Fruit fly (Drosophila melanogaster) whole organism, wandering third instar larva: ENCODE measurements around the gene CDK2AP1.

Experiments
- CG9705 ChIP-seq: fragments of 200-800 bp; sonication (Bioruptor generic); optimal IDR thresholded peaks from 2 replicates; lab custom pipeline; 2018; ENCODE audit warnings: missing biosample characterization, mild to moderate bottlenecking, missing genetic modification characterization
- Dfd ChIP-seq: fragments of >200 bp; optimal IDR thresholded peaks from 2 replicates; lab custom pipeline; 2017; ENCODE audit warnings: missing biosample characterization, missing genetic modification characterization
- Dif ChIP-seq: fragments of 200-275, 200-300 bp; sonication (Bioruptor generic); optimal IDR thresholded peaks from 2 replicates; lab custom pipeline; 2018; ENCODE audit warnings: missing biosample characterization, missing genetic modification characterization; ENCODE audit not compliant: partially characterized antibody
- HLH106 ChIP-seq: fragments of 200-800 bp; optimal IDR thresholded peaks from 3 replicates; lab custom pipeline; 2019; ENCODE audit warnings: missing biosample characterization, mild to moderate bottlenecking, missing genetic modification characterization, moderate library complexity
- Hnf4 ChIP-seq: fragments of 200-800 bp; sonication (Bioruptor generic); optimal IDR thresholded peaks from 2 replicates; lab custom pipeline; 2016; ENCODE audit warnings: missing biosample characterization, mild to moderate bottlenecking, missing genetic modification characterization
- Hr83 ChIP-seq: fragments of 200-300 bp; sonication (Bioruptor generic); optimal IDR thresholded peaks from 2 replicates; lab custom pipeline; 2016; ENCODE audit warnings: missing biosample characterization, mild to moderate bottlenecking, missing genetic modification characterization, moderate library complexity; ENCODE audit not compliant: poor library complexity, severe bottlenecking
- Jra ChIP-seq: sonication (Bioruptor generic); optimal IDR thresholded peaks from 2 replicates; lab custom pipeline; 2016; ENCODE audit warnings: missing biosample characterization, missing genetic modification characterization
- Mio ChIP-seq: sonication (Bioruptor generic); optimal IDR thresholded peaks from 2 replicates; lab custom pipeline; 2016; ENCODE audit warnings: missing biosample characterization, missing genetic modification characterization
- Myc ChIP-seq: fragments of >200 bp; optimal IDR thresholded peaks from 2 replicates; lab custom pipeline; 2017
- OdsH ChIP-seq: fragments of 200-800 bp; sonication (Bioruptor generic); optimal IDR thresholded peaks from 2 replicates; lab custom pipeline; 2016; ENCODE audit warnings: missing biosample characterization, mild to moderate bottlenecking, missing genetic modification characterization
- Rel ChIP-seq, 2 experiments: fragments of 200-800 bp; sonication (Bioruptor generic) in 1 of 2; optimal IDR thresholded peaks; 2 replicates in 1 of 2; 3 replicates in 1 of 2; lab custom pipeline; 2016 to 2019; ENCODE audit warnings: mild to moderate bottlenecking in 2 of 2, missing biosample characterization in 2 of 2, missing genetic modification characterization in 2 of 2, moderate library complexity in 1 of 2
- Sp1 ChIP-seq: fragments of 200-800 bp; sonication (Bioruptor generic); optimal IDR thresholded peaks from 3 replicates; lab custom pipeline; 2019; ENCODE audit warnings: missing biosample characterization, mild to moderate bottlenecking, missing genetic modification characterization, moderate library complexity
- Vsx2 ChIP-seq: fragments of 200-300, 225-300 bp; sonication (Bioruptor generic); optimal IDR thresholded peaks from 2 replicates; lab custom pipeline; 2018; ENCODE audit warnings: missing biosample characterization, missing genetic modification characterization; ENCODE audit not compliant: partially characterized antibody
- br ChIP-seq: fragments of 200-800 bp; sonication (Bioruptor generic); optimal IDR thresholded peaks from 2 replicates; lab custom pipeline; 2016; ENCODE audit warnings: missing biosample characterization, missing genetic modification characterization
- brk ChIP-seq: fragments of 200-800 bp; sonication (Bioruptor generic); optimal IDR thresholded peaks from 2 replicates; lab custom pipeline; 2016; ENCODE audit warnings: missing biosample characterization, mild to moderate bottlenecking, missing genetic modification characterization
- dl ChIP-seq, 2 experiments: fragments of 175-275, 200-275 bp in 1 of 2; fragments of 200-275 bp in 1 of 2; sonication (Bioruptor generic); optimal IDR thresholded peaks; lab custom pipeline; 2018; ENCODE audit warnings: mild to moderate bottlenecking in 2 of 2, missing biosample characterization in 2 of 2, missing genetic modification characterization in 2 of 2, moderate library complexity in 2 of 2; ENCODE audit not compliant: partially characterized antibody in 2 of 2, insufficient read depth in 1 of 2
- ey ChIP-seq: fragments of 200-800 bp; sonication (Bioruptor generic); optimal IDR thresholded peaks from 2 replicates; lab custom pipeline; 2016; ENCODE audit warnings: missing biosample characterization, missing genetic modification characterization
- foxo ChIP-seq, 2 experiments: fragments of 200-800 bp; sonication (Bioruptor generic); optimal IDR thresholded peaks; 2 replicates in 1 of 2; 3 replicates in 1 of 2; lab custom pipeline; 2016 to 2017; ENCODE audit warnings: missing biosample characterization in 2 of 2, missing genetic modification characterization in 2 of 2
- fru ChIP-seq: fragments of 200-800 bp; sonication (Bioruptor generic); optimal IDR thresholded peaks from 3 replicates; lab custom pipeline; 2016; ENCODE audit warnings: missing biosample characterization, mild to moderate bottlenecking, missing genetic modification characterization
- h ChIP-seq: fragments of 200-800 bp; sonication (Bioruptor generic); optimal IDR thresholded peaks from 3 replicates; lab custom pipeline; 2016; ENCODE audit warnings: missing biosample characterization, mild to moderate bottlenecking, missing genetic modification characterization
- lola ChIP-seq: fragments of >200 bp; optimal IDR thresholded peaks from 2 replicates; lab custom pipeline; 2017; ENCODE audit warnings: missing biosample characterization, missing genetic modification characterization
- pan ChIP-seq: fragments of >200 bp; optimal IDR thresholded peaks from 2 replicates; lab custom pipeline; 2017
- psq ChIP-seq: fragments of 200-800 bp; sonication (Bioruptor generic); optimal IDR thresholded peaks from 3 replicates; lab custom pipeline; 2017; ENCODE audit warnings: missing biosample characterization, mild to moderate bottlenecking, missing genetic modification characterization, moderate library complexity
- rgr ChIP-seq: fragments of 200-800 bp; sonication (Bioruptor generic); optimal IDR thresholded peaks from 3 replicates; lab custom pipeline; 2016; ENCODE audit warnings: missing biosample characterization, mild to moderate bottlenecking, missing genetic modification characterization
- sage ChIP-seq: fragments of 200-800 bp; sonication (Bioruptor generic); optimal IDR thresholded peaks from 2 replicates; lab custom pipeline; 2016; ENCODE audit warnings: missing biosample characterization, mild to moderate bottlenecking, missing genetic modification characterization
- sv ChIP-seq: fragments of 200-800 bp; sonication (Bioruptor generic); optimal IDR thresholded peaks from 3 replicates; lab custom pipeline; 2016; ENCODE audit warnings: missing biosample characterization, missing genetic modification characterization
- tai ChIP-seq: sonication (Bioruptor generic); optimal IDR thresholded peaks from 2 replicates; lab custom pipeline; 2016; ENCODE audit warnings: missing biosample characterization, missing genetic modification characterization
- usp ChIP-seq: fragments of >200 bp; optimal IDR thresholded peaks from 2 replicates; lab custom pipeline; 2017; ENCODE audit warnings: missing biosample characterization, missing genetic modification characterization
- woc ChIP-seq: sonication (Bioruptor generic); optimal IDR thresholded peaks from 2 replicates; lab custom pipeline; 2016; ENCODE audit warnings: missing biosample characterization, mild to moderate bottlenecking, missing genetic modification characterization

The CDK2AP1 gene

dm6 chrX:11153413-11153812 lies 15.8 kb downstream of the CDK2AP1 start:
- TF ChIP-seq sage (GFP tag; lab: Kevin White, UChicago), result peak; percentile 23
- no peak for TF ChIP-seq Mio (GFP tag; lab: Kevin White, UChicago)
- no peak for TF ChIP-seq pan

dm6 chrX:11153826-11154510 lies 16.3 kb downstream of the CDK2AP1 start, which contains the start of the genes rtv and Dlic:
TSS of gene rtv (minus strand) at chrX:11153990.
TSS of gene Dlic (plus strand) at chrX:11154421.
- TF ChIP-seq foxo (GFP tag; optimal IDR thresholded peaks at IDR 0.05; lab: Kevin White, UChicago), result peak in 1 of 2 experiments; percentile 51
- no peak for TF ChIP-seq Dfd (GFP tag; lab: Kevin White, UChicago)
- peak; percentile 8 for TF ChIP-seq rgr (GFP tag; lab: Kevin White, UChicago)
- no peak for TF ChIP-seq br (GFP tag; lab: Kevin White, UChicago)
- peak; percentile 65 for TF ChIP-seq Myc (lab: Kevin White, UChicago)
- TF ChIP-seq sage (GFP tag; lab: Kevin White, UChicago), result no peak
- TF ChIP-seq fru (GFP tag; lab: Kevin White, UChicago), result peak; percentile 45
- TF ChIP-seq HLH106, result peak; percentile 29
- no peak for TF ChIP-seq Rel (GFP tag; optimal IDR thresholded peaks at IDR 0.05; lab: Kevin White, UChicago)
- TF ChIP-seq Rel (tag; optimal IDR thresholded peaks at IDR 0.05; lab: Kevin White, UChicago), result peak; percentile 43
- peak; percentile 99 for TF ChIP-seq psq (GFP tag; lab: Kevin White, UChicago)
- no peak for TF ChIP-seq pan

dm6 chrX:11154511-11155197 lies 17.0 kb downstream of the CDK2AP1 start:
- TF ChIP-seq Dfd (GFP tag; lab: Kevin White, UChicago) (no peak), dl (GFP tag; optimal IDR thresholded peaks at IDR 0.05; lab: Kevin White, UChicago; ENCODE audit: insufficient read depth in 1 of 2, partially characterized antibody in 2 of 2) (peak; percentile 58 to 86), woc (GFP tag; lab: Kevin White, UChicago) (no peak), psq (GFP tag; lab: Kevin White, UChicago) (peak; percentile 98), rgr (GFP tag; lab: Kevin White, UChicago) (peak; percentile 30), Hr83 (GFP tag; lab: Kevin White, UChicago) (peak; percentile 50), OdsH (peak; percentile 8), Dif (peak; percentile 60)

- TF ChIP-seq Myc (lab: Kevin White, UChicago) (no peak), fru (GFP tag; lab: Kevin White, UChicago) (no peak), foxo (GFP tag; optimal IDR thresholded peaks at IDR 0.05; lab: Kevin White, UChicago) (peak in 1 of 2 experiments; percentile 24), Jra (no peak), sv (GFP tag; lab: Kevin White, UChicago) (no peak), psq (GFP tag; lab: Kevin White, UChicago) (peak; percentile 16), usp (GFP tag; lab: Kevin White, UChicago) (no peak)
These were observed 18.3 kb downstream of the CDK2AP1 start for dm6 chrX:11155808-11156589.

- TF ChIP-seq Dif, result no peak
- TF ChIP-seq Dfd (GFP tag; lab: Kevin White, UChicago), result no peak
- TF ChIP-seq ey (GFP tag; lab: Kevin White, UChicago), result no peak
- no peak for TF ChIP-seq h
- no peak for TF ChIP-seq br (GFP tag; lab: Kevin White, UChicago)
- TF ChIP-seq Myc (lab: Kevin White, UChicago), result no peak
- TF ChIP-seq rgr (GFP tag; lab: Kevin White, UChicago), result no peak
- TF ChIP-seq sv (GFP tag; lab: Kevin White, UChicago), result no peak
- no peak for TF ChIP-seq Hr83 (GFP tag; lab: Kevin White, UChicago)
- no peak for TF ChIP-seq lola (GFP tag; lab: Kevin White, UChicago)
- no peak for TF ChIP-seq dl (GFP tag; optimal IDR thresholded peaks at IDR 0.05; lab: Kevin White, UChicago; ENCODE audit: insufficient read depth in 1 of 2, partially characterized antibody in 2 of 2)
- no peak for TF ChIP-seq brk (GFP tag; lab: Kevin White, UChicago)
- TF ChIP-seq Sp1, result no peak
- no peak for TF ChIP-seq CG9705 (GFP tag; lab: Kevin White, UChicago)
- no peak for TF ChIP-seq Hnf4 (GFP tag; lab: Kevin White, UChicago)
- no peak for TF ChIP-seq Vsx2 (GFP tag; lab: Kevin White, UChicago)
- no peak for TF ChIP-seq tai
These were observed 22.2 kb downstream of the CDK2AP1 start, which contains the start of gene CG32668 for dm6 chrX:11159710-11160446. TSS of gene CG32668 (minus strand) at chrX:11159760.
